Fruit fly (Drosophila melanogaster) whole organism: ENCODE measurements around the gene fy.

Experiments
- CG8478 ChIP-seq: fragments of >200 bp; optimal IDR thresholded peaks from 2 replicates; lab custom pipeline; 2018; ENCODE audit warnings: inconsistent platforms
- Dll ChIP-seq: fragments of >200 bp; optimal IDR thresholded peaks from 2 replicates; lab custom pipeline; 2017
- EcR ChIP-seq, 2 experiments: fragments of >200 bp; optimal IDR thresholded peaks; 2 replicates each; lab custom pipeline; 2017; ENCODE audit warnings: missing biosample characterization in 2 of 2, missing genetic modification characterization in 2 of 2, missing genetic modification reagents in 2 of 2
- pan ChIP-seq: fragments of >200 bp; optimal IDR thresholded peaks from 2 replicates; lab custom pipeline; 2017
- psq ChIP-seq: fragments of >200 bp; optimal IDR thresholded peaks from 2 replicates; lab custom pipeline; 2017
- usp ChIP-seq: fragments of >200 bp; optimal IDR thresholded peaks from 2 replicates; lab custom pipeline; 2017; ENCODE audit warnings: missing biosample characterization, missing genetic modification characterization, mixed read lengths

- TF ChIP-seq psq (no peak), usp (GFP tag; lab: Kevin White, UChicago) (no peak), CG8478 (lab: Kevin White, UChicago) (no peak), pan (no peak), EcR (GFP tag; optimal IDR thresholded peaks at IDR 0.05; lab: Kevin White, UChicago) (no peak), Dll (lab: Kevin White, UChicago) (no peak)
These were observed 21.5 kb downstream of the fy start, which contains the start of gene AlaRS for dm6 chr2L:8381508-8382036.
